Worm (Caenorhabditis elegans): ENCODE measurements around the gene sng-1.
"Not testable (repeated sequence)": the region's sequence is repeated elsewhere in the genome, so short reads cannot be mapped to it uniquely, and the experiment has no call there.

Gene sng-1

ce11 chrX:7343218-7343617 lies 15.8 kb downstream of the sng-1 start:
- no peak for TF ChIP-seq unc-62 (GFP tag; optimal IDR thresholded peaks at IDR 0.05)

- no peak for TF ChIP-seq unc-62 (GFP tag; optimal IDR thresholded peaks at IDR 0.05)
Observed at ce11 chrX:7343747-7344146, 16.3 kb downstream of the sng-1 start, which contains the start of gene C07D8.5. C07D8.5 (plus strand) TSS chrX:7344047.

- not testable (repeated sequence) for TF ChIP-seq unc-62 (GFP tag; optimal IDR thresholded peaks at IDR 0.05)
Observed at ce11 chrX:7365267-7365666, 37.9 kb downstream of the sng-1 start, which contains the start of gene C56G3.2. C56G3.2 (plus strand) TSS chrX:7365567.

- no peak for TF ChIP-seq unc-62 (GFP tag; optimal IDR thresholded peaks at IDR 0.05)
Observed at ce11 chrX:7369770-7370169, 42.4 kb downstream of the sng-1 start.

- no peak for TF ChIP-seq unc-62 (GFP tag; optimal IDR thresholded peaks at IDR 0.05)
Observed at ce11 chrX:7371945-7372344, 44.5 kb downstream of the sng-1 start.

ce11 chrX:7376941-7377340 lies 49.5 kb downstream of the sng-1 start, which contains the start of gene npr-8:
npr-8 (plus strand) TSS chrX:7377302.
- no peak for TF ChIP-seq unc-62 (GFP tag; optimal IDR thresholded peaks at IDR 0.05)

- TF ChIP-seq unc-62 (GFP tag; optimal IDR thresholded peaks at IDR 0.05), result no peak
Observed at ce11 chrX:7378608-7379007, 51.2 kb downstream of the sng-1 start.

Measured in whole organism, dauer.